Worm (Caenorhabditis elegans): ENCODE data around the gene F33H12.1.

ce11 chrII:2578216-2578615, 22.1 kb upstream of the F33H12.1 start:
- TF ChIP-seq nfya-1 (tag; optimal IDR thresholded peaks at IDR 0.05; ENCODE audit: borderline replicate concordance, insufficient read depth) = no peak
- TF ChIP-seq F49E8.2 (tag; optimal IDR thresholded peaks at IDR 0.05; ENCODE audit: insufficient read depth) = no peak
- no peak for TF ChIP-seq ceh-91 (GFP tag; IDR thresholded peaks at IDR 0.05)
- TF ChIP-seq ekl-4 (GFP tag; IDR thresholded peaks at IDR 0.05) = no peak
- no peak for TF ChIP-seq snpc-4 (GFP tag; optimal IDR thresholded peaks at IDR 0.05)
- no peak for TF ChIP-seq snpc-4 (tag; optimal IDR thresholded peaks at IDR 0.05)
- no peak for TF ChIP-seq lsy-27 (tag; optimal IDR thresholded peaks at IDR 0.05; ENCODE audit: borderline replicate concordance, insufficient read depth)
- no peak for TF ChIP-seq Y53G8AR.9 (GFP tag; conservative IDR thresholded peaks at IDR 0.05)
- TF ChIP-seq lin-35 (GFP tag; optimal IDR thresholded peaks at IDR 0.05) = no peak
